Worm (Caenorhabditis elegans) whole organism, early embryonic: ENCODE results near the gene C44H9.6.

Experiments
- B0310.2 ChIP-seq: sonication (generic microtip); optimal IDR thresholded peaks from 2 replicates; lab custom pipeline; 2016; ENCODE audit warnings: mild to moderate bottlenecking, missing genetic modification characterization, missing compliant biosample characterization
- aly-1 ChIP-seq: sonication (generic microtip); optimal IDR thresholded peaks from 2 replicates; lab custom pipeline; 2016; ENCODE audit warnings: missing genetic modification characterization, missing compliant biosample characterization
- ama-1 ChIP-seq: fragments of 150-350 bp; optimal IDR thresholded peaks from 2 replicates; lab custom pipeline; 2014
- ceh-13 ChIP-seq: fragments of 200-800 bp; sonication (Bioruptor generic); optimal IDR thresholded peaks from 2 replicates; lab custom pipeline; 2018; ENCODE audit warnings: mild to moderate bottlenecking, missing genetic modification characterization, missing compliant biosample characterization
- ceh-36 ChIP-seq: sonication (generic microtip); optimal IDR thresholded peaks from 2 replicates; lab custom pipeline; 2016; ENCODE audit warnings: missing genetic modification characterization, inconsistent platforms, missing compliant biosample characterization
- flt-1 ChIP-seq: fragments of 200-800 bp; sonication (Bioruptor generic); IDR thresholded peaks from 2 replicates; pipeline ENCODE4 v1.3.6; 2022; ENCODE audit warnings: missing genetic modification characterization, missing compliant biosample characterization
- hmbx-1 ChIP-seq: sonication (generic microtip); optimal IDR thresholded peaks from 2 replicates; lab custom pipeline; 2016; ENCODE audit warnings: mild to moderate bottlenecking, missing genetic modification characterization, missing compliant biosample characterization
- hmg-4 ChIP-seq: fragments of 200-800 bp; sonication (Bioruptor generic); optimal IDR thresholded peaks from 2 replicates; lab custom pipeline; 2018; ENCODE audit warnings: mild to moderate bottlenecking, missing genetic modification characterization, missing compliant biosample characterization
- pes-1 ChIP-seq: fragments of 200-800 bp; sonication (Bioruptor generic); IDR thresholded peaks from 2 replicates; pipeline ENCODE4 v1.3.6; 2022; ENCODE audit warnings: missing genetic modification reagents, missing genetic modification characterization, missing compliant biosample characterization
- scrt-1 ChIP-seq: fragments of 200-800 bp; sonication (Bioruptor generic); IDR thresholded peaks from 2 replicates; pipeline ENCODE4 v1.3.6; 2022; ENCODE audit warnings: missing genetic modification characterization, missing compliant biosample characterization
- tbx-11 ChIP-seq: fragments of 200-800 bp; sonication (Bioruptor generic); IDR thresholded peaks from 2 replicates; pipeline ENCODE4 v1.3.6; 2022; ENCODE audit warnings: missing genetic modification characterization, missing compliant biosample characterization
- tra-4 ChIP-seq: sonication (generic microtip); optimal IDR thresholded peaks from 2 replicates; lab custom pipeline; 2017; ENCODE audit warnings: missing genetic modification characterization, missing compliant biosample characterization

DNA sequence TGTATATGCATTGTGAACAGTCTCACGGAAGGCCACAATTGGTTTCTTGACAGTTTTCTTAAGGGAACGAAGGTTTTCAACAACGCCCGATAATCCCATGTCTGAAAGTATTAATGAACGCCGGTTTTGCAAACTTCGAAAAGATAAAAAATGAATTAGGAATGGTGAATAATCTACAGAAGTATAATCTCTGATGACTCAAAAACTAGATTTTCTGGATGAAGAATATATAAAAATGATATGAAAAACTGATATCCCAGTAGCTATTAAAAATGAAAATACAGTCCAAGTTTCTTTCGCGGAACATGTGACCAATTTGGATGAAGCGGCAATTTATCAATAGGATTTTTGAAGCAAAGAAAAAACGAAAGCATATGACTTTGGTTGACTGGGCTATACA is 31.1 kb downstream of the C44H9.6 start, which contains the start of gene ZC443.3:
- TF ChIP-seq scrt-1 (no peak), flt-1 (GFP tag; lab: Robert Waterston, UW) (no peak), aly-1 (tag; lab: Kevin White, UChicago) (no peak), ama-1 (lab: Kevin White, UChicago) (no peak), B0310.2 (tag; lab: Kevin White, UChicago) (no peak), hmbx-1 (tag; lab: Kevin White, UChicago) (no peak), ceh-36 (no peak), tbx-11 (no peak), tra-4 (tag; lab: Kevin White, UChicago) (no peak), hmg-4 (GFP tag; lab: Kevin White, UChicago) (no peak), ceh-13 (no peak), pes-1 (GFP tag; lab: Robert Waterston, UW) (no peak)
